Fruit fly (Drosophila melanogaster) S2 (cell line): Measurements from ENCODE around the gene par-6.

Experiments used
- CG8478 ChIP-seq: fragments of >200 bp; optimal IDR thresholded peaks from 2 replicates; lab custom pipeline; 2018
- CTCF ChIP-seq, 2 experiments: fragments of >200 bp; optimal IDR thresholded peaks; 2 replicates each; lab custom pipeline; 2018

DNA sequence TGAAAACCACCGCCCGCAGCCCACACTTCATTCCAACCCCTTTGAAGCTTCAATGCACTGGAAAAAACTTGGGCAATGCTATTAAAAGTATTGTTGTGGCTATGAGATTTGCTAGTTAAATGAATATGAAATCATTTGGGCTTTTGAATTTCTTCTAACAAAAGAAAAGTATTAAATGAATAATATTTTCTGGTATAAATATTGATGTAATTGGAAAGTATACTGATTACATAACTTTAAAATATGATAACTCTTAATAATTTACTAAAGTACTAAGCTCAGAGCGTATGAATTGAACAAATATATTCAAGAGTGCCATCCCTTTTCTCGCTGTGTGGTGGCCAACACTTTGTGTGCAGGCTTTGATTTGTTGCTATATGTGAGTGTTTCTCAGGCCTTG, 10.4 kb upstream of the par-6 start:
- TF ChIP-seq CG8478 (lab: Kevin White, UChicago): no peak
- TF ChIP-seq CTCF (optimal IDR thresholded peaks at IDR 0.05; lab: Kevin White, UChicago): no peak
